Fruit fly (Drosophila melanogaster): Measurements from ENCODE around the gene CG15200.

DNA sequence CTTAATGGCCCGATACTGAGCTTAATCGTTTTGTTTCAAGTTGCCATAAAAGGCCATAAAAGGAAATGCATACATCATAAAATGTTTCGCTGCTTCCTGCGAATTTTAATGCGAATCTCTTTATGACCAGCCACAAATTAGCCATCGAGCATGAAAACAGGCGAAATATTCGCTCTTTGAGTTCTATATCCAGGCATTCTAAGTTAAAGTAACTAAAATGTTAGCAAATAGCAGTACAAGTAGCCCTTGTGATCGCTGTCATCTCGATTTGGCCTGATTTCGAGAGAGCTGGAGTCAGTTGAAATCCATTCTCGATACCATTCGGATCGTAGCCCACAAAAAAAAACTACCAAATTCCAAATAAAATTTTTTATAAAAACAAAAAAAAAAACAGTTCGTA, 19.2 kb downstream of the CG15200 start, which contains the start of gene CG11106:
- TF ChIP-seq CTCF (optimal IDR thresholded peaks at IDR 0.05) (no peak), CG8478 (optimal IDR thresholded peaks at IDR 0.05) (no peak)

Measured in S2 (cell line).